Worm (Caenorhabditis elegans): Measurements from ENCODE around the gene F58F12.3.

ce11 chrII:6342455-6342854 is 48.6 kb downstream of the F58F12.3 start:
- TF ChIP-seq pros-1 (tag; optimal IDR thresholded peaks at IDR 0.05) (no peak), pha-4 (tag; optimal IDR thresholded peaks at IDR 0.05) (no peak), ahr-1 (tag; optimal IDR thresholded peaks at IDR 0.05) (no peak), unc-3 (GFP tag; conservative IDR thresholded peaks at IDR 0.05) (no peak), unc-3 (tag; optimal IDR thresholded peaks at IDR 0.05) (no peak), ama-1 (optimal IDR thresholded peaks at IDR 0.05) (no peak), hlh-30 (tag; optimal IDR thresholded peaks at IDR 0.05; ENCODE audit: insufficient read depth) (no peak), tbx-7 (tag; optimal IDR thresholded peaks at IDR 0.05) (no peak), nhr-11 (tag; optimal IDR thresholded peaks at IDR 0.05) (no peak), T23F11.4 (GFP tag; optimal IDR thresholded peaks at IDR 0.05) (no peak), ceh-9 (tag; optimal IDR thresholded peaks at IDR 0.05) (no peak), pqm-1 (tag; optimal IDR thresholded peaks at IDR 0.05) (no peak)

Measured in whole organism, late embryonic.